Worm (Caenorhabditis elegans) whole organism, L4/young adult: ENCODE measurements around the gene cutl-12.

Source experiments
- W03F9.2 ChIP-seq: fragments of 150-350 bp; optimal IDR thresholded peaks from 2 replicates; lab custom pipeline; 2014; ENCODE audit warnings: missing biosample characterization, missing genetic modification characterization
- dao-5 ChIP-seq: sonication (generic microtip); optimal IDR thresholded peaks from 2 replicates; lab custom pipeline; 2016; ENCODE audit warnings: missing genotype, missing genetic modification characterization, moderate library complexity, missing compliant biosample characterization
- him-1 ChIP-seq: sonication (generic microtip); optimal IDR thresholded peaks from 2 replicates; lab custom pipeline; 2016; ENCODE audit warnings: missing genotype, missing genetic modification reagents, missing genetic modification characterization, missing compliant biosample characterization

Gene cutl-12

DNA sequence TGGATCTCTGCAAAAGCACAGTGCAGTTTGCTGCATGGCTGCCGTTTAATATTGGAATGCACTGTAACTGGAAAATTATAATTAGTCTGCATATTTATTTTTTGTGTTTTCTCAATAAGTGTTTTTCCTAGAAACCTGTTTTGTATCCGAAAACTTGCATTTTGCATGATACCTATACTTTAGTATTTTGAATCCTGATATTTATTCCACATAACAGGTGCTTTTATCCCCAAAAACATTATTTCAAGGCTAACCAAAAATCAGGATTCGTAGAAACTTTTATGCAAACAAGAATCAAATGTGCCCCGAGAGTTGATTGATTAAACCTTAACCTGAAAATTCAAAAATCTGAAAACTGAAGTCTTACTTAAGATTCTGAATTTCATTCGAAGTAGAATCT is 23.7 kb downstream of the cutl-12 start:
- no peak for TF ChIP-seq him-1 (tag; lab: Kevin White, UChicago)
- TF ChIP-seq W03F9.2 (tag; lab: Kevin White, UChicago), result no peak
- TF ChIP-seq dao-5 (tag; lab: Kevin White, UChicago), result no peak

DNA sequence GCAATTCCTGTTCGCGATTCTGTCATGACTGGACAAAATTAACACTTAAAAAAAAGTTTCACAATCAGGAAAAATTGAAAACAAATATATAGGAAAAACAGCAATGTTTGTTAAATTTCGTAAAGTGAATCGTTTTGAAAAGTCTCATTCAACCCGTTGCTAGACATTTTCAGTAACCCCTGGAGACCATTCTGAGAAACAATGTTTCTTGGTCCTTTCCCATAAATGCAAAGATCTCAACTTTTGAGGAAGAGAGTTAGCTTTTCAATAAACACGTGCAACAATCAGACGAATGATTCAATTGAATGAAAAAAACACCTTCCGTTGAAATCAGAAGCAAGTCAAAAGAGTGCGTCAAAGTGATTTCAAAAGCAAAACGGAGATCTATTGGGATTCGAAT is 24.2 kb downstream of the cutl-12 start, which contains the start of gene F28C6.9:
Gene F28C6.9 (minus strand): TSS at position 101 of the 400 bp plus-strand sequence.
- TF ChIP-seq dao-5 (tag; lab: Kevin White, UChicago) (no peak), him-1 (tag; lab: Kevin White, UChicago) (no peak), W03F9.2 (tag; lab: Kevin White, UChicago) (no peak)

DNA sequence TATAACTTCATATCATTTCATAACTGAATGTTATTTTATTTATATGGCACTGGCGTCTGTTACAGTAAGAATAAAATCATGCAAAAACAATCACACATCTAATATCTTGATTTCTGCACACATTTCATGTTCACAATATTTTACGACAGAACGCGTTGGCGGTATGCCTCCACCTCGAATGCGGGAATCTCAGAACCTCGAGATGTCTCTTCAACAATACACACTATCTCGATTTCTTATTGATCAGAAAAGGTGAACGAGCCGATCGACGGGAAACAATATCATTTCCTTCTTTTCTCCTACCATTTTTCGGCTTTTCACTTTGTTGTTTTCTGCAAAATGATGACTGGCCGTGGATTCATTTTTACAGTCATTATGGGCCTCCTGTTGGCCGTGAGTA is 26.6 kb downstream of the cutl-12 start, which contains the start of gene F28C6.10:
Gene F28C6.10 (plus strand): TSS at position 301 of the 400 bp plus-strand sequence.
- TF ChIP-seq dao-5 (tag; lab: Kevin White, UChicago) (no peak), him-1 (tag; lab: Kevin White, UChicago) (no peak), W03F9.2 (tag; lab: Kevin White, UChicago) (no peak)

DNA sequence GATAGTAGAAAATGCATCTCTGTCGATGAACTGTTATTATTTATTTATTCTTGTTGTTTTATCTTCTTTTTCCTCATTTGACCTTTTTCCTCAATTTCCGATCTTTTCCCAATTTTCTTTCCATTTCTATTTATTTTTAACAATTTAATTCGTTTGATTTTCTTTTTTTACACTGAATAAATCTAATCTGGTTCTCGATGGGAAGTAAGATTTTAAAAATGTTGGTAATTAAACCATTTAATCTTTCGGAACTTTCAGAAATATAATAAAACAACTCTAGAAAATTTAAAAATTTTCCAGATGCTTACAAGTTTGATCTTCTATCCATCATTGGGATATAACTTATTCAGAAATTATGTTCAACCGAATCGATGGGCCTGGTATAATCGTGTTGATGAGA is 27.7 kb downstream of the cutl-12 start, which contains the start of gene F28C6.8:
Gene F28C6.8 (plus strand): TSS at position 301 of the 400 bp plus-strand sequence.
- no peak for TF ChIP-seq him-1 (tag; lab: Kevin White, UChicago)
- TF ChIP-seq dao-5 (tag; lab: Kevin White, UChicago), result no peak
- TF ChIP-seq W03F9.2 (tag; lab: Kevin White, UChicago), result no peak

DNA sequence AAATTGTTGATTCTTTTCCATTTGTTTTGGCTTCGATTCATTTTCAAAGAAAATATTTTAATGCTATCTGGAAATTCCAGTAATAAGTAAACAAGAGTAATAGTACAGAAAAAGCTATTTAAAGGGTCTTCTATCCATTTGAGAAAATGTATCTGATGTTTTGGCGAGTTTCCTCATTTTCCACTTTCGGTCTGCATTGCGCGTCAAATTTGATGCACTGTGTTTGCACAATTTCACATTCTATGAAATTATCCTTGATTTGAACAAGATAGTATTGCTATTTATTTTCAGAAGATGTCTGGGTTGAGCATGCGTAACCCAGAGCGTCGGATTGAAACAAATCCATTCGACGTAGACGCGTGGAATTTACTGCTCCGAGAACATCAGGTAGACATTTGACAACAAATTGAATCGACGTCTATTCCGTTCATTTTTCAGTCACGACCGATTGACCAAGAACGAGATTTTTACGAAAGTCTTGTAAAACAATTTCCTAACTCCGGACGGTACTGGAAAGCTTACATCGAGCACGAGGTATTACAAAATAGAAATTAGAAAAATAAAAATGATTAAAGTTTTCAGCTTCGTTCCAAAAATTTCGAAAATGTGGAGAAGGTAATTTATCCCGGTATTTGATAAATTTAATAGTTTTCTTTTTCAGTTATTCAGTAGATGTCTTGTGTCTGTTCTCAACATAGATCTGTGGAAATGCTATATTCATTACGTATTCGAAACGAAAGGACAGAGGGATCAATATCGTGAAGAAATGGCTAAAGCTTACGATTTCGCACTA is 30.5 kb downstream of the cutl-12 start, which contains the start of gene suf-1:
Gene suf-1 (plus strand): TSS at position 280 of the 793 bp plus-strand sequence.
- TF ChIP-seq dao-5 (tag; lab: Kevin White, UChicago), result peak; percentile 53
- no peak for TF ChIP-seq him-1 (tag; lab: Kevin White, UChicago)
- TF ChIP-seq W03F9.2 (tag; lab: Kevin White, UChicago), result peak; percentile 37

DNA sequence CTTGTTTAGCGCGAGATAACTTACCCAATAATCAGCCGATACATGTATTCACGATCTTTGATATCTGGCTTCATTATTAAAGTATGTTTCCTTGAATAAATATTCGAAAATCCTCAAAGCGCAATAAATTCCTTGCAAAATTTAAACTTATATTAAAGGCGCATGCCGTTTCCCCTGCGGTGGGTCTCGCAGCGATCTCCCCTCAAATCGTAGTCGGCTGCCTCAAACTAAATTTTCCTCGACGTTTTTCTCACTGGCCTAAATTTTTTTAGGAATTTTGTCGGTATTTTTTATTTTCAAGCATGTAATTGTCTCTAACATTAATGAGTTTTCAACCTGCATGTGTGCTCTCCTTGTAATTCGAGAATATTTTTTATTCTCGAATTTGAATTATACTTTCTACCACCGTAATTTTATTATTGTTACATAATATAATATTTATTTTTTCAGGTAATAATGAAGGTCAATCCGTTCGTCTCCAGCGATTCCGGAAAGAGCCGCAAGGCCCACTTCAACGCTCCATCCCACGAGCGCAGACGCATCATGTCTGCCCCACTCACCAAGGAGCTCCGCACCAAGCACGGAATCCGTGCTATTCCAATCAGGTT is 31.8 kb downstream of the cutl-12 start, which contains the start of the genes cpf-1 and rpl-26:
Gene cpf-1 (minus strand): TSS at position 104 of the 608 bp plus-strand sequence.
Gene rpl-26 (plus strand): TSS at position 449 of the 608 bp plus-strand sequence.
- TF ChIP-seq dao-5 (tag; lab: Kevin White, UChicago) (no peak), him-1 (tag; lab: Kevin White, UChicago) (no peak), W03F9.2 (tag; lab: Kevin White, UChicago) (no peak)

DNA sequence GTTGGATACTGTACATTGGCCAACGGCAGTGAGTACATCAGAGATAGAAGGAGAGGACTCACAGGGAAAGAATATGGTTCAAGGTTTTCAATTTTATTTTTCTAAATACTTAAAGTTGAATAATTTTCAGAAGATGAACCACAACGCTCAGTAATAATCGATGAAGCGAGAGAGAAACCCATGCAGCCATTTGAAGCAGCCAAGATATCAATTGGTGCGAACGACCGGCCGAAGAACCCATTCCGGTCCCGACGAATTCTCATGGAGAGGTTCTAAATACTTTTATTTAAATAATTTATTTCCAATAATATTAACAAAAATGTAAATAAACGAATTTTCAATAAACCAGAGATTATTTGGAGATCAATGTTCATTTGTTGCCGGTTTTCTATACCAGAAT is 34.1 kb downstream of the cutl-12 start, which contains the start of gene pigg-1:
Gene pigg-1 (minus strand): TSS at position 101 of the 400 bp plus-strand sequence.
- TF ChIP-seq W03F9.2 (tag; lab: Kevin White, UChicago) (no peak), dao-5 (tag; lab: Kevin White, UChicago) (no peak), him-1 (tag; lab: Kevin White, UChicago) (no peak)

DNA sequence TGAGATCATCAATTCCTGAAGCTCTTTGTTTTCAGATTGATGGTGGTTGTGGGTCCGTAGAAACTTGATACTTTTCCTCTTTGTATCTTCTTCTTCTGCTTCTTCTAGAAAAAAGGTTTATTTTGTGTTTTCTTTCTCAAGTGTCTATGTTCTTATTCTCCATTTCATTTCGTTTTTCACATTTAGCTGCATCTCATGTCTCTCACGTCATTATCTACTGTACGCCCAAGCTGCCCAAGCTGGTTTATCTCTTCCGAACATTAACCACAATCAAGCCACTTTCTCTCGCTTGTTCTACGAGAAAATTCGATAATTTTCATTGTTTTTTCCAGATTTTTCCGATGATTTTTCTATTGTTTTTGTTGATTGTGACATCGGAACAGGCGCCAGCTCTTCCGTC is 35.1 kb downstream of the cutl-12 start, which contains the start of gene F28C6.5:
Gene F28C6.5 (plus strand): TSS at position 301 of the 400 bp plus-strand sequence.
- TF ChIP-seq dao-5 (tag; lab: Kevin White, UChicago) (no peak), him-1 (tag; lab: Kevin White, UChicago) (no peak), W03F9.2 (tag; lab: Kevin White, UChicago) (no peak)

DNA sequence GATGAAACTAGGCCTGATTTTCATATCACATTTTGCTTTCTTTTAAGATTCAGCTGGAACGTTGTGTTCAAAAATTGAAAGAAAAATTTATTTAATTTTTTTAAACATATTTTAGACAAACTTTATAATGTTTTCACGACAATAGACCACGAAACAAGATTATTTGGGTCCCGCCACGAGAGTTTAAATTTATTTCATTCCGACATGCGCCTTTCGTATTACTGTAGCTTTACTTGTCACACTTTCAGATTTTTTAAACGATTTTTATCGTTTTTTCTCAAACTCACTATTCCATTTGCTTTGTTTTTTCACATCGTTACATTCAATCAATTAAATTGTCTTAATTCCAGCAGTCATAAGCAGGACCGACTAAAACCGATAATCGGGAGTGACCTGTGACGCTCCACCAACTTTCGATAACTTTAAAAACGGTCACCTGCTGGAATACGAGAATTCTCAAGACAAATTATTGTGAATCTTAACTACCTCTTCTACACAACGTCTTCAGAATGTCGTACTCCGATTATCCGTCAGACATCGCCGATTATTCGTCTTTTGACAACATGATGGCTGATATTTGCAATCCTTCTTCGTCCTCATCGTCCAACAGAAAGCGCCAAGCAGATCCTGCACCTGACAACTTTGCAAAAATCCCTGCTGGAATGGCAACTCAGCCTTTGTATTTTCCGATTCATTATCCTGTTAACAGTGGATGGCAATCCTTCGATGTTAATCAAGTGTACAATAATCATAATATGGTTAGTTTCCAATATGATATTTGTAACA is 40.3 kb downstream of the cutl-12 start, which contains the start of gene aptf-3:
Gene aptf-3 (plus strand): TSS at position 351 of the 786 bp plus-strand sequence.
- TF ChIP-seq him-1 (tag; lab: Kevin White, UChicago) (no peak), W03F9.2 (tag; lab: Kevin White, UChicago) (no peak), dao-5 (tag; lab: Kevin White, UChicago) (no peak)

DNA sequence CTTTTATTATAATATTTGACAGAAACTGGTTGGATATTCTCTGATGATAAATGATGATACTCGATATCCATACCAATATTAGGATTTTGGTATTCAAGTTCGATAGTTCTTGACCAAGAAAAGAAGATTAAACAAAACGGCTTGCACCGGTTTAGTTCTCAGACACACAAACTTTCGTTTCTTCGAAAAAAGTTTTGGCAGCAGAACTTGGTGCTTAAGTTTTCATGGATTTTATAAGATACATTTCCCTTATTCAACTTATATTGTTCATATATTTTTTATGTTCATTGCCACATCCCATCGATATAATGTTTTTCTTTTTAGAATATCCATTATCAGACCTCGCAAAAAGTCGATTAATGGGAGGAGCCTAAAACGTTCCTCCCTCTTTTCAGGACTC is 43.6 kb downstream of the cutl-12 start, which contains the start of gene aptf-4:
Gene aptf-4 (plus strand): TSS at position 301 of the 400 bp plus-strand sequence.
- TF ChIP-seq W03F9.2 (tag; lab: Kevin White, UChicago) (no peak), him-1 (tag; lab: Kevin White, UChicago) (no peak), dao-5 (tag; lab: Kevin White, UChicago) (no peak)

DNA sequence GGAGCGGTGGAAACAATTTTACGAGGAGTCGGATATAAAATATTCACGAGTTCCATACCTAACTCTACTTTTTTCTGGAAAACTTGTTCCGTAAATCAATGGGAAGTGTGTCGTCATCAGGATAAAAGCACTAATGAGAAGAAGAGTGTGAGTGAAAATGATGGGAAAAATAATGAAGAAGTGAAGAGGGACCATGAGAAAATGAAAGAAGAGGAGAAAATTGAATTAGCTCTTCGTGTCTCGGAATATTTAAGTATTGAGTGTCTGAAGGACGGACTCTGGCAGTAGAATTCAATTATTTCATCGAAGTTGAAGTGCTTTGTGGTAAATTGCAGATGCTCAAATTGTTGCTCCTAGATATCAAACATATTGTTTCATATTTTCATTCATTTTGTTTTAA is 45.1 kb downstream of the cutl-12 start:
- TF ChIP-seq dao-5 (tag; lab: Kevin White, UChicago) (no peak), W03F9.2 (tag; lab: Kevin White, UChicago) (no peak), him-1 (tag; lab: Kevin White, UChicago) (no peak)

DNA sequence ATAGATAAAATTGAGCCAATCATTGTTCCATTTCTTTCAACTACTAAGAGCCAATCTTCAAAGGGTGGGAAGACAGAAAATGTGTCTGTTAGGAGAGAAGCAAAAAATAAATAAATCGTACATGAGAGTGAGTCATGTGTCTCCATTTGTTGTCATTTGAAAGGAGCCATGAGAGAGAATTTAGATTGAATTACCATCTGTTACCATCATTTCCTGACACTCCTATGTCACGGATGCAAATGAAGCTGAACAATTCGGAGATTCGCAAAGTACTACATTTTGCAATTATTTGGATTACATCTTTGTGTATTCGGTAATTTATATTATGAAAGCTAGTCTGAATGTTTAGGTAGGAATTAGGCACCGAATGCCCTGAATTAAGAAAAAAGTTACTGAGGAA is 45.8 kb downstream of the cutl-12 start:
- no peak for TF ChIP-seq dao-5 (tag; lab: Kevin White, UChicago)
- TF ChIP-seq W03F9.2 (tag; lab: Kevin White, UChicago), result no peak
- no peak for TF ChIP-seq him-1 (tag; lab: Kevin White, UChicago)
